Fruit fly (Drosophila melanogaster) whole organism: Measurements from ENCODE around the gene CG32971.

Experiments used
- CG8478 ChIP-seq: fragments of >200 bp; optimal IDR thresholded peaks from 2 replicates; lab custom pipeline; 2018; ENCODE audit warnings: inconsistent platforms
- Dll ChIP-seq: fragments of >200 bp; optimal IDR thresholded peaks from 2 replicates; lab custom pipeline; 2017
- EcR ChIP-seq, 2 experiments: fragments of >200 bp; optimal IDR thresholded peaks; 2 replicates each; lab custom pipeline; 2017; ENCODE audit warnings: missing biosample characterization in 2 of 2, missing genetic modification characterization in 2 of 2, missing genetic modification reagents in 2 of 2
- pan ChIP-seq: fragments of >200 bp; optimal IDR thresholded peaks from 2 replicates; lab custom pipeline; 2017
- psq ChIP-seq: fragments of >200 bp; optimal IDR thresholded peaks from 2 replicates; lab custom pipeline; 2017
- usp ChIP-seq: fragments of >200 bp; optimal IDR thresholded peaks from 2 replicates; lab custom pipeline; 2017; ENCODE audit warnings: missing biosample characterization, missing genetic modification characterization, mixed read lengths

Gene CG32971

DNA sequence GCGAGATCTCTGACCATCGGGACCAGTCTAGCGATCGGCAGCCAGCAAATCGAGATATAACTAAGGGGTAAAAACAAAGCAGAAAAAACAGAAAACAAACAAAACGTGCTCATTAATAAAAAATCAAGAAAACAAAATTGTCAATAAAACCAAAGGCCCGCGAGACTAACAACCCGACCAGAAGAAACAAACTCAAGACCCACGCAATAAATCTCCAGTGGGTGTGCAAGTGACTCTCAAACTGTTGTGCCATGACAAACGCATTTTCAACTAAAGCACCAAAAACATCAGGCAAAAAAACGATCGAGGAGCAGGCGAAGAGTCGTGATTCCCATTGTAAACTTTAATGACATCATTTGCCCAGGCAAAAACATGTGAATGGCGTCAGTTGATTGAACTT is 43.4 kb downstream of the CG32971 start:
- TF ChIP-seq psq (lab: Kevin White, UChicago) (no peak), CG8478 (lab: Kevin White, UChicago) (no peak), usp (GFP tag; lab: Kevin White, UChicago) (no peak), Dll (lab: Kevin White, UChicago) (no peak), pan (no peak), EcR (GFP tag; optimal IDR thresholded peaks at IDR 0.05; lab: Kevin White, UChicago) (no peak)

DNA sequence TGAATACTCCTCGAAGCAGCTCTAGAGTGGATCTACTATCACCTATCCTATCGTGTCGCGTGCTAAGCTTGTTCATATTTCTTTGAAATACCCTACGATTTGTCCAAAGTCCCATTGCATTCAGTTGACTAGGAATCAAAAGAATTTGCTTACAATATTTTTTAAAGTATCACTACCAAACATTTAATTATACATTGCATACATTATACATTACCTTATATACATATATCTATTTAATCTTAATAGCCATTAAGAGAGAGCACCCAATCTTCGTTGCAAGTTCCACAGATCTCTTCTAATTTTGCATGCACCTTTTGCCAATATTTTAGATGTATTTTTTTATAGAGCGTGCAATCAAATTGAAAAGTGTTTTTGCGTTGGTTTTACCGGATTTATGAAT is 44.0 kb downstream of the CG32971 start:
- TF ChIP-seq EcR (GFP tag; optimal IDR thresholded peaks at IDR 0.05; lab: Kevin White, UChicago) (no peak), psq (lab: Kevin White, UChicago) (no peak), pan (no peak), CG8478 (lab: Kevin White, UChicago) (no peak), Dll (lab: Kevin White, UChicago) (no peak), usp (GFP tag; lab: Kevin White, UChicago) (no peak)

DNA sequence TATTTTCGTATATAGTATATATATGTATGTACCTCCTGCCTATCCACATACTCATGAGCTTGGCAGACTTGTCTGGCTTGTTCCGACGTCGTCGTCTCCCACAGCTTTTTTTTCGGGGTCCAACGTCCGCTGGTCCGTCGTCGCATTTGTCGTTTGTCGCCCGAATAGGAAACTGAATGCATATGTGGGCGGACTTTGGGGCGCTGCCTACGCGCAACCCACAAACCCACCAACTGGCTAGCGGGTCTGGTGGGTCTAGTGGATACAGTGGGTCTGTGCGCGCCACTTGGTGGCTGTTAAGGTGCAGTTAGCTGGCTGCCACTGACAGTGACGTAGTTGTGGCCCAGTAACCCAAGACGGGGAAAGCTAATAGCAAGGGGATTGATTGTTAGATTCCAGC is 44.4 kb downstream of the CG32971 start:
- TF ChIP-seq psq (lab: Kevin White, UChicago) (no peak), CG8478 (lab: Kevin White, UChicago) (no peak), Dll (lab: Kevin White, UChicago) (no peak), pan (no peak), EcR (GFP tag; optimal IDR thresholded peaks at IDR 0.05; lab: Kevin White, UChicago) (no peak)
